Worm (Caenorhabditis elegans) whole organism, L1 larva: ENCODE measurements around the gene ugt-45.

Source experiments
- F16B12.6 ChIP-seq: fragments of 150-350 bp; optimal IDR thresholded peaks from 2 replicates; lab custom pipeline; 2014; ENCODE audit warnings: missing biosample characterization, missing genetic modification characterization
- hlh-4 ChIP-seq: sonication (generic microtip); optimal IDR thresholded peaks from 2 replicates; lab custom pipeline; 2016; ENCODE audit warnings: mild to moderate bottlenecking, missing genetic modification characterization, missing compliant biosample characterization
- jun-1 ChIP-seq: fragments of 150-350 bp; optimal IDR thresholded peaks from 2 replicates; lab custom pipeline; 2014; ENCODE audit warnings: missing biosample characterization, missing genetic modification reagents, missing genetic modification characterization
- lin-35 ChIP-seq, 2 experiments: fragments of 150-350 bp; optimal IDR thresholded peaks; 2 replicates each; lab custom pipeline; 2014; ENCODE audit warnings: missing biosample characterization in 2 of 2, missing genetic modification characterization in 2 of 2, missing genetic modification reagents in 2 of 2
- lir-3 ChIP-seq: sonication (generic microtip); optimal IDR thresholded peaks from 2 replicates; lab custom pipeline; 2016; ENCODE audit warnings: mild to moderate bottlenecking, missing genetic modification characterization, moderate library complexity, missing compliant biosample characterization; ENCODE audit not compliant: poor library complexity

DNA sequence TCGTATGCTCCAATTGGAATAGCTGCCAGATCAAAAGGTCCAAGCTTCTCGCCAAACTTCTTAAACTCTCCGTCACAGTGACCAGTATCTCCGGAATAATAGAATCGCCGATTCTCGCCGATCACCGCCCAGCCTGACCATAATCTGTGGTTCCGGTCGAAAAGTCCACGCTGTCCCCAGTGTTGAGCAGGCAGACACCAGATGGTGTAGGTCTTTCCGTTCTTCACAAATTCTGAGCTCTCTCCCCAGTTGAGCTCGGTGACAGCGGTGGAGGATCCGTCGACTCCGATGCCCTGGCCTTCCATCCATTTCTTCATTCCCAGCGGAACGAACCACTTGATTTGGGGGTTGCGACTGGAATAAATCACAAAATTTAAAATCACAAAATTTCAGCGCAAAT lies 14.7 kb downstream of the ugt-45 start:
- TF ChIP-seq F16B12.6 (tag; lab: Kevin White, UChicago) (no peak), hlh-4 (tag; lab: Kevin White, UChicago) (no peak), jun-1 (tag; lab: Kevin White, UChicago) (no peak), lin-35 (GFP tag; optimal IDR thresholded peaks at IDR 0.05; lab: Kevin White, UChicago) (no peak), lir-3 (tag; lab: Kevin White, UChicago) (no peak)
